Fruit fly (Drosophila melanogaster) whole organism, embryonic: ENCODE measurements around the gene mRpL55.

Experiments
- BEAF-32 ChIP-seq: fragments of 200-800 bp; sonication (Bioruptor generic); optimal IDR thresholded peaks from 3 replicates; lab custom pipeline; 2017; ENCODE audit warnings: missing biosample characterization, missing genetic modification characterization, mild to moderate bottlenecking, moderate library complexity, missing genetic modification reagents
- CG10209 ChIP-seq: fragments of 200-800 bp; sonication (Bioruptor generic); optimal IDR thresholded peaks from 3 replicates; lab custom pipeline; 2017; ENCODE audit warnings: missing biosample characterization, mild to moderate bottlenecking, missing genetic modification characterization, missing genetic modification reagents
- CG10267 ChIP-seq: fragments of 200-800 bp; sonication (Bioruptor generic); optimal IDR thresholded peaks from 2 replicates; lab custom pipeline; 2018; ENCODE audit warnings: missing biosample characterization, mild to moderate bottlenecking, missing genetic modification characterization, moderate library complexity
- CG10979 ChIP-seq: fragments of 200-800 bp; sonication (Bioruptor generic); optimal IDR thresholded peaks from 2 replicates; lab custom pipeline; 2018; ENCODE audit warnings: missing biosample characterization, mild to moderate bottlenecking, missing genetic modification characterization, moderate library complexity
- CG11093 ChIP-seq: fragments of 200-800 bp; sonication (Bioruptor generic); IDR thresholded peaks from 3 replicates; pipeline ENCODE4 v1.3.6; 2022; ENCODE audit warnings: missing biosample characterization, missing genetic modification characterization
- CG12219 ChIP-seq: fragments of 200-800 bp; sonication (Bioruptor generic); optimal IDR thresholded peaks from 3 replicates; lab custom pipeline; 2018; ENCODE audit warnings: missing biosample characterization, mild to moderate bottlenecking, missing genetic modification characterization
- CG12299 ChIP-seq: fragments of 200-800 bp; sonication (Bioruptor generic); optimal IDR thresholded peaks from 2 replicates; lab custom pipeline; 2018; ENCODE audit warnings: missing biosample characterization, mild to moderate bottlenecking, missing genetic modification characterization
- CG14441 ChIP-seq: fragments of 200-800 bp; sonication (Bioruptor generic); IDR thresholded peaks from 2 replicates; pipeline ENCODE4 v1.3.6; 2022; ENCODE audit warnings: missing biosample characterization, missing genetic modification characterization
- CG14667 ChIP-seq: fragments of 200-800 bp; sonication (Bioruptor generic); IDR thresholded peaks from 2 replicates; pipeline ENCODE4 v1.3.6; 2022; ENCODE audit warnings: missing biosample characterization, missing genetic modification characterization
- CG14710 ChIP-seq: fragments of 200-800 bp; sonication (Bioruptor generic); optimal IDR thresholded peaks from 3 replicates; lab custom pipeline; 2019; ENCODE audit warnings: missing biosample characterization, mild to moderate bottlenecking, missing genetic modification characterization, moderate library complexity
- CG17359 ChIP-seq: fragments of 200-800 bp; sonication (Bioruptor generic); optimal IDR thresholded peaks from 3 replicates; lab custom pipeline; 2018; ENCODE audit warnings: missing biosample characterization, mild to moderate bottlenecking, missing genetic modification characterization, moderate library complexity
- CG18619 ChIP-seq: fragments of 200-800 bp; sonication (Bioruptor generic); optimal IDR thresholded peaks from 3 replicates; lab custom pipeline; 2017; ENCODE audit warnings: missing biosample characterization, mild to moderate bottlenecking, missing genetic modification characterization
- CG18764 ChIP-seq: fragments of 200-800 bp; sonication (Bioruptor generic); optimal IDR thresholded peaks from 3 replicates; lab custom pipeline; 2016; ENCODE audit warnings: missing biosample characterization, missing genetic modification characterization
- CG2202 ChIP-seq: fragments of 200-800 bp; sonication (Bioruptor generic); optimal IDR thresholded peaks from 2 replicates; lab custom pipeline; 2018; ENCODE audit warnings: missing biosample characterization, mild to moderate bottlenecking, missing genetic modification characterization
- CG2678 ChIP-seq: fragments of 200-800 bp; sonication (Bioruptor generic); optimal IDR thresholded peaks from 3 replicates; lab custom pipeline; 2019; ENCODE audit warnings: missing biosample characterization, mild to moderate bottlenecking, missing genetic modification characterization, moderate library complexity
- CG30403 ChIP-seq: fragments of 200-800 bp; sonication (Bioruptor generic); optimal IDR thresholded peaks from 3 replicates; lab custom pipeline; 2016; ENCODE audit warnings: missing biosample characterization, missing genetic modification characterization
- CG31441 ChIP-seq: fragments of 200-800 bp; sonication (Bioruptor generic); IDR thresholded peaks from 2 replicates; pipeline ENCODE4 v1.3.6; 2022; ENCODE audit warnings: missing biosample characterization, missing genetic modification characterization
- CG34376 ChIP-seq: fragments of 200-800 bp; sonication (Bioruptor generic); optimal IDR thresholded peaks from 2 replicates; lab custom pipeline; 2018; ENCODE audit warnings: missing biosample characterization, mild to moderate bottlenecking, missing genetic modification characterization
- CG42726 ChIP-seq: fragments of 200-800 bp; sonication (Bioruptor generic); IDR thresholded peaks from 2 replicates; pipeline ENCODE4 v1.3.6; 2022; ENCODE audit warnings: missing biosample characterization, missing genetic modification characterization; ENCODE audit not compliant: partially characterized antibody
- CG4360 ChIP-seq: fragments of 200-800 bp; sonication (Bioruptor generic); IDR thresholded peaks from 2 replicates; pipeline ENCODE4 v1.3.6; 2022; ENCODE audit warnings: missing biosample characterization, missing genetic modification characterization
- CG8388 ChIP-seq: fragments of 200-800 bp; sonication (Bioruptor generic); optimal IDR thresholded peaks from 2 replicates; lab custom pipeline; 2019; ENCODE audit warnings: missing biosample characterization, mild to moderate bottlenecking, missing genetic modification characterization, moderate library complexity
- D19A ChIP-seq: fragments of 200-800 bp; optimal IDR thresholded peaks from 3 replicates; lab custom pipeline; 2019; ENCODE audit warnings: missing biosample characterization, mild to moderate bottlenecking, missing genetic modification characterization, moderate library complexity
- Dek ChIP-seq: fragments of 200-800 bp; sonication (Bioruptor generic); optimal IDR thresholded peaks from 3 replicates; lab custom pipeline; 2019; ENCODE audit warnings: missing biosample characterization, mild to moderate bottlenecking, missing genetic modification characterization, moderate library complexity
- Dip2 ChIP-seq: fragments of 200-800 bp; sonication (Bioruptor generic); IDR thresholded peaks from 2 replicates; pipeline ENCODE4 v1.3.6; 2022; ENCODE audit warnings: missing biosample characterization, missing genetic modification characterization
- Dll ChIP-seq: fragments of 200-800 bp; sonication (Bioruptor generic); IDR thresholded peaks from 4 replicates; pipeline ENCODE4 v1.3.6; 2022; ENCODE audit warnings: missing biosample characterization, missing genetic modification characterization; ENCODE audit not compliant: partially characterized antibody
- Ets65A ChIP-seq: fragments of 200-800 bp; sonication (Bioruptor generic); peaks from one replicate; lab custom pipeline; 2016; ENCODE audit warnings: missing biosample characterization, missing genetic modification characterization
- Gug ChIP-seq: fragments of 200-800 bp; sonication (Bioruptor generic); IDR thresholded peaks from 4 replicates; pipeline ENCODE4 v1.3.6; 2022; ENCODE audit warnings: missing biosample characterization, missing genetic modification characterization
- H2.0 ChIP-seq: fragments of 200-800 bp; sonication (Bioruptor generic); IDR thresholded peaks from 2 replicates; pipeline ENCODE4 v1.3.6; 2022; ENCODE audit warnings: missing biosample characterization, missing genetic modification characterization
- Hsf ChIP-seq: fragments of 200-800 bp; sonication (Bioruptor generic); optimal IDR thresholded peaks from 3 replicates; lab custom pipeline; 2016; ENCODE audit warnings: missing biosample characterization, missing genetic modification characterization
- NC2β ChIP-seq: fragments of 200-800 bp; sonication (Bioruptor generic); optimal IDR thresholded peaks from 2 replicates; lab custom pipeline; 2016; ENCODE audit warnings: missing biosample characterization, missing genetic modification characterization
- Nf-YA ChIP-seq: fragments of 200-800 bp; sonication (Bioruptor generic); IDR thresholded peaks from 2 replicates; pipeline ENCODE4 v1.3.6; 2022; ENCODE audit warnings: missing biosample characterization, missing genetic modification characterization
- Opbp ChIP-seq: fragments of 200-800 bp; sonication (Bioruptor generic); IDR thresholded peaks from 3 replicates; pipeline ENCODE4 v1.3.6; 2022; ENCODE audit warnings: missing biosample characterization, missing genetic modification characterization; ENCODE audit not compliant: partially characterized antibody
- Scr ChIP-seq: fragments of 200-800 bp; sonication (Bioruptor generic); IDR thresholded peaks from 2 replicates; pipeline ENCODE4 v1.3.6; 2022; ENCODE audit warnings: missing biosample characterization, missing genetic modification characterization; ENCODE audit not compliant: partially characterized antibody
- az2 ChIP-seq: fragments of 200-800 bp; sonication (Bioruptor generic); optimal IDR thresholded peaks from 3 replicates; lab custom pipeline; 2016; ENCODE audit warnings: missing biosample characterization, missing genetic modification characterization
- bcd ChIP-seq: fragments of 200-800 bp; sonication (Bioruptor generic); optimal IDR thresholded peaks from 2 replicates; lab custom pipeline; 2017; ENCODE audit warnings: missing biosample characterization, mild to moderate bottlenecking, missing genetic modification characterization
- chif ChIP-seq, 2 experiments: fragments of 200-800 bp; sonication (Bioruptor generic); optimal IDR thresholded peaks; 3 replicates each; lab custom pipeline; 2016; ENCODE audit warnings: missing biosample characterization in 2 of 2, missing genetic modification characterization in 2 of 2
- crol ChIP-seq: fragments of 200-800 bp; sonication (Bioruptor generic); IDR thresholded peaks from 2 replicates; pipeline ENCODE4 v1.3.6; 2022; ENCODE audit warnings: missing biosample characterization, missing genetic modification characterization
- dmrt11E ChIP-seq: fragments of 200-800 bp; sonication (Bioruptor generic); optimal IDR thresholded peaks from 3 replicates; lab custom pipeline; 2018; ENCODE audit warnings: missing biosample characterization, mild to moderate bottlenecking, missing genetic modification characterization, moderate library complexity
- dmrt99B ChIP-seq: fragments of 200-800 bp; sonication (Bioruptor generic); optimal IDR thresholded peaks from 2 replicates; lab custom pipeline; 2018; ENCODE audit warnings: missing biosample characterization, mild to moderate bottlenecking, missing genetic modification characterization, moderate library complexity
- dpn ChIP-seq, 2 experiments: fragments of 200-800 bp; sonication (Bioruptor generic); optimal IDR thresholded peaks; 3 replicates each; lab custom pipeline; 2016; ENCODE audit warnings: missing biosample characterization in 2 of 2, missing genetic modification characterization in 2 of 2
- jigr1 ChIP-seq: fragments of 200-800 bp; sonication (Bioruptor generic); IDR thresholded peaks from 3 replicates; pipeline ENCODE4 v1.3.6; 2022; ENCODE audit warnings: missing biosample characterization, missing genetic modification characterization
- lmd ChIP-seq: fragments of 200-800 bp; sonication (Bioruptor generic); IDR thresholded peaks from 2 replicates; pipeline ENCODE4 v1.3.6; 2022; ENCODE audit warnings: missing biosample characterization, missing genetic modification characterization
- row ChIP-seq: fragments of 200-800 bp; sonication (Bioruptor generic); IDR thresholded peaks from 3 replicates; pipeline ENCODE4 v1.3.6; 2022; ENCODE audit warnings: missing biosample characterization, missing genetic modification characterization
- scrt ChIP-seq: fragments of 200-800 bp; sonication (Bioruptor generic); optimal IDR thresholded peaks from 2 replicates; lab custom pipeline; 2018; ENCODE audit warnings: missing biosample characterization, mild to moderate bottlenecking, missing genetic modification characterization, moderate library complexity
- sens ChIP-seq: fragments of 200-800 bp; sonication (Bioruptor generic); peaks from one replicate; lab custom pipeline; 2016; ENCODE audit warnings: missing biosample characterization, missing genetic modification characterization
- sens-2 ChIP-seq: fragments of 200-800 bp; sonication (Bioruptor generic); IDR thresholded peaks from 2 replicates; pipeline ENCODE4 v1.3.6; 2022; ENCODE audit warnings: missing biosample characterization, missing genetic modification characterization
- sob ChIP-seq: fragments of 200-800 bp; sonication (Bioruptor generic); IDR thresholded peaks from 2 replicates; pipeline ENCODE4 v1.3.6; 2022; ENCODE audit warnings: missing biosample characterization, missing genetic modification characterization
- sr ChIP-seq: fragments of 200-800 bp; sonication (Bioruptor generic); IDR thresholded peaks from 3 replicates; pipeline ENCODE4 v1.3.6; 2022; ENCODE audit warnings: missing biosample characterization, missing genetic modification characterization
- vvl ChIP-seq: fragments of 200-800 bp; sonication (Bioruptor generic); IDR thresholded peaks from 2 replicates; pipeline ENCODE4 v1.3.6; 2022; ENCODE audit warnings: missing biosample characterization, missing genetic modification characterization

Gene mRpL55

DNA sequence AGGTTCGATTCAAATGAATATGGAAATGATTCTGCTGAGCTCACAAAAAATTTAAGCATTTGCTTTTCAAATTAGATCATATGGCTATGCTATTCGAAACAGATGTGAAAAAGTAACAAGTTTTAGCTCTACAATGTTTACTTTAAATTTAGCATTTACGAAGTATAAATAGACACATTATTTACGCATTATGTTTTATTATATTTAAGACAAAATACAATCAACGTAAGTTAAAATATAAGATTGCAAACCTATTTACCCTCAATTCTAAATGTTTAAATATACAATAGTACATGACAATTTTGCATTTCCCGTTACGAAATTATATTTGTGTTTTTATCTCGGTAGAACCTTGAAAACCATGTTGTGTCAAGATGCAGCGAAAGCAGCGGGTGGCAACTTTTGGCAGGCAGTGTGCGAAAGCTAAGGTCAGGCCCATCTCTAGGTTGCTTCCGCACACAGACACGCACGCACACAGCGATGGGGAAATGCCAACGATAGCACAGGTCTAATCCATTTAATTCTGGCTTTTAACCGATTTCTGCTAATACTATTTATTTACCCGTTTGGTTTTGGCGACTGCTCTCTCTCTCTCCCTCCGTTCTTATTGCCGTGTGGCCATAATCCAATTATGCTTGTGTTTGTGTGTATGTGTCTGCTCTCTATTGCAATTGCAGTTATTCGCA is 1.4 kb downstream of the mRpL55 start (continued):
- no peak for TF ChIP-seq CG34376
- peak; percentile 40 for TF ChIP-seq dmrt99B
- peak; percentile 20 for TF ChIP-seq CG12219 (GFP tag; lab: Kevin White, UChicago)
- peak; percentile 14 for TF ChIP-seq D19A (tag; lab: Kevin White, UChicago)
- TF ChIP-seq Nf-YA (GFP tag; lab: Robert Waterston, UW) = 0 out of 2 replicates have a peak, but pooled peaks have one; percentile 22
- peak; percentile 64 for TF ChIP-seq vvl
- peak; percentile 10 for TF ChIP-seq CG10267 (tag; lab: Kevin White, UChicago)
- peak in 1 of 2 experiments; percentile 29 for TF ChIP-seq dpn (GFP tag; optimal IDR thresholded peaks at IDR 0.05; lab: Kevin White, UChicago)
- peak; percentile 42 for TF ChIP-seq BEAF-32 (GFP tag; lab: Kevin White, UChicago)
- TF ChIP-seq CG18619 (GFP tag; lab: Kevin White, UChicago) = peak; percentile 25
- no peak for TF ChIP-seq Dll (GFP tag; lab: Robert Waterston, UW)
- no peak for TF ChIP-seq sr (GFP tag; lab: Robert Waterston, UW)
- TF ChIP-seq scrt (GFP tag; lab: Kevin White, UChicago) = peak; percentile 10
- peak; percentile 5 for TF ChIP-seq Ets65A (GFP tag; lab: Kevin White, UChicago)
- TF ChIP-seq CG2678 (tag; lab: Kevin White, UChicago) = peak; percentile 48
- no peak for TF ChIP-seq Dip2 (GFP tag; lab: Robert Waterston, UW)
- TF ChIP-seq Opbp = peak; percentile 33; the same call in 1 of the 3 replicates
- TF ChIP-seq Dek (tag; lab: Kevin White, UChicago) = peak; percentile 9
- TF ChIP-seq sens (GFP tag; lab: Kevin White, UChicago) = peak; percentile 81
- peak; percentile 39; the same call in 1 of the 3 replicates for TF ChIP-seq CG11093 (GFP tag; lab: Robert Waterston, UW)
- TF ChIP-seq row (GFP tag; lab: Robert Waterston, UW) = peak; percentile 56
- TF ChIP-seq Scr = no peak
- peak; percentile 24 for TF ChIP-seq CG30403 (GFP tag; lab: Kevin White, UChicago)
- peak; percentile 12 for TF ChIP-seq CG17359
- no peak for TF ChIP-seq CG14441 (GFP tag; lab: Robert Waterston, UW)
- peak; percentile 7 for TF ChIP-seq CG14710 (tag; lab: Kevin White, UChicago)
- TF ChIP-seq jigr1 (GFP tag; lab: Robert Waterston, UW) = no peak
- TF ChIP-seq CG2202 = no peak
- peak; percentile 95 for TF ChIP-seq CG8388 (GFP tag; lab: Kevin White, UChicago)
- no peak for TF ChIP-seq CG4360 (GFP tag; lab: Robert Waterston, UW)
- TF ChIP-seq sob (GFP tag; lab: Robert Waterston, UW) = peak; percentile 7; the same call in 1 of the 2 replicates
- TF ChIP-seq CG10209 (GFP tag; lab: Kevin White, UChicago) = peak; percentile 12
- peak; percentile 21 for TF ChIP-seq Hsf
- no peak for TF ChIP-seq dmrt11E (tag; lab: Kevin White, UChicago)
- TF ChIP-seq CG14667 (GFP tag; lab: Robert Waterston, UW) = no peak
- peak; percentile 50; the same call in 2 of the 4 replicates for TF ChIP-seq Gug
- TF ChIP-seq CG31441 (GFP tag; lab: Robert Waterston, UW) = no peak
- peak; percentile 3 for TF ChIP-seq CG18764 (GFP tag; lab: Kevin White, UChicago)
- no peak for TF ChIP-seq CG42726 (GFP tag; lab: Robert Waterston, UW)
- TF ChIP-seq NC2β (GFP tag; lab: Kevin White, UChicago) = no peak
- peak; percentile 35 for TF ChIP-seq az2 (GFP tag; lab: Kevin White, UChicago)
- peak; percentile 31 for TF ChIP-seq CG10979 (tag; lab: Kevin White, UChicago)
- no peak for TF ChIP-seq CG12299 (tag; lab: Kevin White, UChicago)
- TF ChIP-seq crol = no peak
- peak; percentile 31; the same call in 1 of the 2 replicates for TF ChIP-seq H2.0 (GFP tag; lab: Robert Waterston, UW)
- peak in 1 of 2 experiments; percentile 12 for TF ChIP-seq chif (GFP tag; optimal IDR thresholded peaks at IDR 0.05; lab: Kevin White, UChicago)
- peak; percentile 31; the same call in 1 of the 2 replicates for TF ChIP-seq lmd (GFP tag; lab: Robert Waterston, UW)
- 0 out of 2 replicates have a peak, but pooled peaks have one; percentile 14 for TF ChIP-seq sens-2 (GFP tag; lab: Robert Waterston, UW)
- TF ChIP-seq bcd (GFP tag; lab: Kevin White, UChicago) = peak; percentile 25
